Worm (Caenorhabditis elegans) whole organism, L1 larva: ENCODE measurements around the gene clc-23.

Source experiments
- C04F5.9 ChIP-seq: sonication (generic microtip); optimal IDR thresholded peaks from 2 replicates; lab custom pipeline; 2016; ENCODE audit warnings: missing genetic modification characterization, missing compliant biosample characterization
- C16A3.4 ChIP-seq: fragments of 150-350 bp; optimal IDR thresholded peaks from 2 replicates; lab custom pipeline; 2014; ENCODE audit warnings: missing biosample characterization, missing genetic modification characterization
- F16B12.6 ChIP-seq: fragments of 150-350 bp; optimal IDR thresholded peaks from 2 replicates; lab custom pipeline; 2014; ENCODE audit warnings: missing biosample characterization, missing genetic modification characterization
- aha-1 ChIP-seq: fragments of 150-350 bp; optimal IDR thresholded peaks from 2 replicates; lab custom pipeline; 2014; ENCODE audit warnings: missing biosample characterization, missing genetic modification characterization
- alr-1 ChIP-seq: fragments of 200-800 bp; sonication (Bioruptor generic); optimal IDR thresholded peaks from 2 replicates; lab custom pipeline; 2018; ENCODE audit warnings: borderline replicate concordance, mild to moderate bottlenecking, missing genetic modification characterization, missing compliant biosample characterization
- aly-2 ChIP-seq: fragments of 150-350 bp; optimal IDR thresholded peaks from 2 replicates; lab custom pipeline; 2014; ENCODE audit warnings: missing biosample characterization, missing genetic modification characterization
- blmp-1 ChIP-seq: fragments of 150-350 bp; optimal IDR thresholded peaks from 2 replicates; lab custom pipeline; 2014; ENCODE audit warnings: missing biosample characterization, missing genetic modification characterization
- ceh-82 ChIP-seq, 3 experiments: fragments of 150-350 bp in 1 of 3; sonication (generic microtip) in 2 of 3; optimal IDR thresholded peaks; 2 replicates each; lab custom pipeline; 2014 to 2017; ENCODE audit warnings: missing biosample characterization in 3 of 3, missing genetic modification characterization in 3 of 3
- ceh-88 ChIP-seq: fragments of 200-800 bp; sonication (Bioruptor generic); IDR thresholded peaks from 2 replicates; pipeline ENCODE4 v1.3.6; 2022; ENCODE audit warnings: missing genetic modification characterization, missing compliant biosample characterization
- dpl-1 ChIP-seq, 3 experiments: fragments of 150-350 bp in 2 of 3; sonication (generic microtip) in 1 of 3; optimal IDR thresholded peaks; 2 replicates each; lab custom pipeline; 2014 to 2017; ENCODE audit warnings: missing biosample characterization in 3 of 3, missing genetic modification characterization in 3 of 3, missing genetic modification reagents in 3 of 3
- efl-1 ChIP-seq, 4 experiments: fragments of 150-350 bp; optimal IDR thresholded peaks in 3 of 4; peaks in 1 of 4; 1 replicate in 1 of 4; 2 replicates in 3 of 4; lab custom pipeline; 2014; ENCODE audit warnings: missing biosample characterization in 2 of 4, missing genetic modification characterization in 2 of 4, missing genetic modification reagents in 2 of 4
- efl-3 ChIP-seq: fragments of 200-800 bp; sonication (Bioruptor generic); optimal IDR thresholded peaks from 2 replicates; lab custom pipeline; 2018; ENCODE audit warnings: mild to moderate bottlenecking, missing genetic modification characterization, missing compliant biosample characterization
- fkh-8 ChIP-seq: sonication (generic microtip); optimal IDR thresholded peaks from 2 replicates; lab custom pipeline; 2016; ENCODE audit warnings: mild to moderate bottlenecking, missing genetic modification characterization, missing compliant biosample characterization
- grh-1 ChIP-seq: fragments of 200-800 bp; sonication (Bioruptor generic); IDR thresholded peaks from 2 replicates; pipeline ENCODE4 v1.3.6; 2022; ENCODE audit warnings: missing genetic modification reagents, missing genetic modification characterization, missing compliant biosample characterization
- irx-1 ChIP-seq: sonication (generic microtip); optimal IDR thresholded peaks from 2 replicates; lab custom pipeline; 2016; ENCODE audit warnings: missing genetic modification characterization, missing compliant biosample characterization
- isw-1 ChIP-seq: fragments of 200-800 bp; sonication (Bioruptor generic); IDR thresholded peaks from 2 replicates; pipeline ENCODE4 v1.3.6; 2022; ENCODE audit warnings: missing genetic modification characterization, missing compliant biosample characterization
- lin-13 ChIP-seq: fragments of 150-350 bp; optimal IDR thresholded peaks from 2 replicates; lab custom pipeline; 2014; ENCODE audit warnings: missing biosample characterization, missing genetic modification reagents, missing genetic modification characterization
- lin-14 ChIP-seq: fragments of 200-800 bp; sonication (Bioruptor generic); optimal IDR thresholded peaks from 2 replicates; lab custom pipeline; 2018; ENCODE audit warnings: mild to moderate bottlenecking, missing genetic modification characterization, moderate library complexity, missing compliant biosample characterization
- lin-15B ChIP-seq: fragments of 150-350 bp; sonication (generic microtip); optimal IDR thresholded peaks from 3 replicates; lab custom pipeline; 2014; ENCODE audit warnings: missing biosample characterization, missing genetic modification characterization
- lin-35 ChIP-seq, 2 experiments: fragments of 150-350 bp; optimal IDR thresholded peaks; 2 replicates each; lab custom pipeline; 2014; ENCODE audit warnings: missing biosample characterization in 2 of 2, missing genetic modification characterization in 2 of 2, missing genetic modification reagents in 2 of 2
- lin-39 ChIP-seq: fragments of 150-350 bp; optimal IDR thresholded peaks from 2 replicates; lab custom pipeline; 2014; ENCODE audit warnings: missing biosample characterization, missing genetic modification reagents, missing genetic modification characterization
- lir-3 ChIP-seq: sonication (generic microtip); optimal IDR thresholded peaks from 2 replicates; lab custom pipeline; 2016; ENCODE audit warnings: mild to moderate bottlenecking, missing genetic modification characterization, moderate library complexity, missing compliant biosample characterization; ENCODE audit not compliant: poor library complexity
- lsy-2 ChIP-seq, 2 experiments: fragments of 150-350 bp; optimal IDR thresholded peaks; 2 replicates each; lab custom pipeline; 2014; ENCODE audit warnings: missing biosample characterization in 2 of 2, missing genetic modification characterization in 2 of 2
- mef-2 ChIP-seq: fragments of 150-350 bp; optimal IDR thresholded peaks from 2 replicates; lab custom pipeline; 2014; ENCODE audit warnings: missing biosample characterization, missing genetic modification characterization
- mep-1 ChIP-seq: fragments of 150-350 bp; optimal IDR thresholded peaks from 2 replicates; lab custom pipeline; 2014; ENCODE audit warnings: missing biosample characterization, missing genetic modification characterization
- nhr-19 ChIP-seq: fragments of 200-800 bp; sonication (Bioruptor generic); conservative IDR thresholded peaks from 2 replicates; pipeline ENCODE4 v1.3.6; 2022; ENCODE audit warnings: missing genetic modification characterization, missing compliant biosample characterization
- nhr-20 ChIP-seq: sonication (generic microtip); optimal IDR thresholded peaks from 2 replicates; lab custom pipeline; 2016; ENCODE audit warnings: mild to moderate bottlenecking, missing genetic modification characterization, missing compliant biosample characterization
- nhr-237 ChIP-seq: fragments of 150-350 bp; optimal IDR thresholded peaks from 2 replicates; lab custom pipeline; 2014; ENCODE audit warnings: missing biosample characterization, missing genetic modification characterization
- nhr-71 ChIP-seq: sonication (generic microtip); optimal IDR thresholded peaks from 2 replicates; lab custom pipeline; 2016; ENCODE audit warnings: mild to moderate bottlenecking, missing genetic modification characterization, moderate library complexity, missing compliant biosample characterization
- nhr-84 ChIP-seq: sonication (generic microtip); optimal IDR thresholded peaks from 2 replicates; lab custom pipeline; 2017; ENCODE audit warnings: missing biosample characterization, missing genetic modification characterization
- nhr-85 ChIP-seq: sonication (generic microtip); peaks from one replicate; lab custom pipeline; 2016; ENCODE audit warnings: missing genetic modification characterization, inconsistent platforms, missing compliant biosample characterization
- nhr-90 ChIP-seq: sonication (generic microtip); optimal IDR thresholded peaks from 2 replicates; lab custom pipeline; 2016; ENCODE audit warnings: mild to moderate bottlenecking, missing genetic modification characterization, missing compliant biosample characterization; ENCODE audit not compliant: poor library complexity
- pag-3 ChIP-seq: sonication (generic microtip); optimal IDR thresholded peaks from 2 replicates; lab custom pipeline; 2017; ENCODE audit warnings: missing genetic modification characterization, mild to moderate bottlenecking, missing compliant biosample characterization, antibody characterized with exemption, borderline replicate concordance; ENCODE audit not compliant: insufficient read depth
- pax-3 ChIP-seq: fragments of 200-800 bp; sonication (Bioruptor generic); optimal IDR thresholded peaks from 2 replicates; lab custom pipeline; 2018; ENCODE audit warnings: mild to moderate bottlenecking, missing genetic modification characterization, moderate library complexity, missing compliant biosample characterization
- pqm-1 ChIP-seq: sonication (generic microtip); optimal IDR thresholded peaks from 3 replicates; lab custom pipeline; 2017; ENCODE audit warnings: missing biosample characterization, missing genetic modification characterization
- rnt-1 ChIP-seq: sonication (generic microtip); optimal IDR thresholded peaks from 2 replicates; lab custom pipeline; 2016; ENCODE audit warnings: mild to moderate bottlenecking, missing genetic modification characterization, moderate library complexity, missing compliant biosample characterization
- snpc-4 ChIP-seq: fragments of 150-350 bp; optimal IDR thresholded peaks from 2 replicates; lab custom pipeline; 2014; ENCODE audit warnings: missing biosample characterization, missing genetic modification characterization
- snu-23 ChIP-seq: sonication (generic microtip); optimal IDR thresholded peaks from 2 replicates; lab custom pipeline; 2016; ENCODE audit warnings: missing genetic modification characterization, missing compliant biosample characterization
- sup-37 ChIP-seq: fragments of 200-800 bp; sonication (Bioruptor generic); optimal IDR thresholded peaks from 2 replicates; lab custom pipeline; 2018; ENCODE audit warnings: mild to moderate bottlenecking, missing genetic modification characterization, missing compliant biosample characterization
- swsn-7 ChIP-seq: sonication (generic microtip); optimal IDR thresholded peaks from 2 replicates; lab custom pipeline; 2016; ENCODE audit warnings: missing genetic modification characterization, missing compliant biosample characterization
- tbx-2 ChIP-seq: sonication (generic microtip); optimal IDR thresholded peaks from 2 replicates; lab custom pipeline; 2016; ENCODE audit warnings: missing genetic modification characterization, missing compliant biosample characterization
- unc-98 ChIP-seq: fragments of 200-800 bp; sonication (Bioruptor generic); IDR thresholded peaks from 2 replicates; pipeline ENCODE4 v1.3.6; 2022; ENCODE audit warnings: missing genetic modification characterization, missing compliant biosample characterization
- xbp-1 ChIP-seq: sonication (generic microtip); optimal IDR thresholded peaks from 2 replicates; lab custom pipeline; 2016; ENCODE audit warnings: missing genetic modification characterization, missing compliant biosample characterization

The clc-23 gene

ce11 chrIII:1034853-1035252, 14.1 kb downstream of the clc-23 start:
- no peak for TF ChIP-seq nhr-90 (tag; lab: Kevin White, UChicago)
- TF ChIP-seq efl-3: no peak
- TF ChIP-seq efl-1 (optimal IDR thresholded peaks at IDR 0.05; lab: Kevin White, UChicago): no peak
- peak in 1 of 2 experiments; percentile 88 for TF ChIP-seq efl-1 (GFP tag; optimal IDR thresholded peaks at IDR 0.05 in 1 of 2; lab: Kevin White, UChicago)
- TF ChIP-seq snpc-4: no peak

DNA sequence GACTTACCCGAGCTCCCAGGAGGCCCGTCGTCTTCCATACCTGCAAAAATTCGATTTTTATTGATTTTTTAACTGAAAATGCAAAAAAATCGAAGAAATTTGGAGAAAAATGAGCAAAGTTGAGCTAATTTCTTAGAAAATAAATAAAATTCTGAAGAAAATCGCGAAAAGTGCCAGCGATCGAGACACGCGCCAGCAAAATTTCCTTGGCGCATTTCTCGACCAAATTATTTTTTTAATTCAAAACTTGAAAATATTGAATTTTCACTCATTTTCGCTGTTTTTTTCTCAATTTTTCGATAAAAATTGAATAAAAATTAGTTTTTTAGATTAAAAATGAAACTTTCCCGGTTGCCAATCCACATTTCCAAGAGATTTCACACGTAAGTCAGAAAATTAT, 16.4 kb downstream of the clc-23 start, which contains the start of the genes chin-1 and BE0003N10.1:
Gene chin-1 (minus strand): TSS at position 40 of the 400 bp plus-strand sequence.
Gene BE0003N10.1 (plus strand): TSS at position 320 of the 400 bp plus-strand sequence.
- TF ChIP-seq mef-2 (tag; lab: Kevin White, UChicago): no peak
- TF ChIP-seq dpl-1 (GFP tag; optimal IDR thresholded peaks at IDR 0.05; lab: Kevin White, UChicago): peak; percentile 47 to 74 (median 69)
- TF ChIP-seq aha-1 (tag; lab: Kevin White, UChicago): no peak
- TF ChIP-seq lir-3 (tag; lab: Kevin White, UChicago): no peak
- no peak for TF ChIP-seq pax-3 (tag; lab: Kevin White, UChicago)
- peak; percentile 70 to 76 for TF ChIP-seq lsy-2 (tag; optimal IDR thresholded peaks at IDR 0.05; lab: Kevin White, UChicago)
- peak; percentile 59 for TF ChIP-seq isw-1
- TF ChIP-seq nhr-84 (tag; lab: Kevin White, UChicago): no peak
- peak; percentile 85 for TF ChIP-seq lin-39 (tag; lab: Kevin White, UChicago)
- TF ChIP-seq efl-1 (optimal IDR thresholded peaks at IDR 0.05; lab: Kevin White, UChicago): peak; percentile 47 to 70
- TF ChIP-seq efl-1 (GFP tag; optimal IDR thresholded peaks at IDR 0.05 in 1 of 2; lab: Kevin White, UChicago): peak; percentile 67 to 97
- peak; percentile 67 for TF ChIP-seq rnt-1 (tag; lab: Kevin White, UChicago)
- no peak for TF ChIP-seq efl-3
- no peak for TF ChIP-seq fkh-8 (tag; lab: Kevin White, UChicago)
- peak; percentile 85 for TF ChIP-seq mep-1 (tag; lab: Kevin White, UChicago)
- TF ChIP-seq F16B12.6 (tag; lab: Kevin White, UChicago): peak; percentile 42
- peak; percentile 65 for TF ChIP-seq snu-23
- TF ChIP-seq xbp-1 (tag; lab: Kevin White, UChicago): peak; percentile 61
- TF ChIP-seq pag-3 (tag; lab: Kevin White, UChicago): no peak
- no peak for TF ChIP-seq pqm-1 (tag; lab: Kevin White, UChicago)
- peak; percentile 52 for TF ChIP-seq nhr-19 (GFP tag; lab: Robert Waterston, UW)
- peak; percentile 26 for TF ChIP-seq nhr-20 (tag; lab: Kevin White, UChicago)
- no peak for TF ChIP-seq nhr-237 (tag; lab: Kevin White, UChicago)
- no peak for TF ChIP-seq ceh-88 (GFP tag; lab: Robert Waterston, UW)
- TF ChIP-seq unc-98 (GFP tag; lab: Robert Waterston, UW): no peak
- peak; percentile 61 to 66 for TF ChIP-seq lin-35 (GFP tag; optimal IDR thresholded peaks at IDR 0.05; lab: Kevin White, UChicago)
- peak; percentile 7 for TF ChIP-seq aly-2 (tag; lab: Kevin White, UChicago)
- TF ChIP-seq irx-1: peak; percentile 24
- TF ChIP-seq swsn-7 (tag; lab: Kevin White, UChicago): peak; percentile 55
- TF ChIP-seq grh-1 (GFP tag; lab: Robert Waterston, UW): no peak
- peak; percentile 38 to 71 (median 41) for TF ChIP-seq ceh-82 (tag; optimal IDR thresholded peaks at IDR 0.05; lab: Kevin White, UChicago)
- TF ChIP-seq lin-13: peak; percentile 21
- no peak for TF ChIP-seq alr-1 (tag; lab: Kevin White, UChicago)
- TF ChIP-seq nhr-90 (tag; lab: Kevin White, UChicago): peak; percentile 42
- peak; percentile 72 for TF ChIP-seq nhr-71
- peak; percentile 12 for TF ChIP-seq C16A3.4
- TF ChIP-seq tbx-2 (tag; lab: Kevin White, UChicago): peak; percentile 54
- peak; percentile 41 for TF ChIP-seq lin-14 (GFP tag; lab: Kevin White, UChicago)
- TF ChIP-seq C04F5.9: peak; percentile 27
- no peak for TF ChIP-seq sup-37 (GFP tag; lab: Kevin White, UChicago)
- peak; percentile 82 for TF ChIP-seq nhr-85 (tag; lab: Kevin White, UChicago)
- TF ChIP-seq lin-15B (tag; lab: Kevin White, UChicago): peak; percentile 23
- peak; percentile 39 for TF ChIP-seq blmp-1 (tag; lab: Kevin White, UChicago)
